Worm (Caenorhabditis elegans) whole organism, L3 larva: ENCODE results near the gene eif-3.G.

Experiments
- R02D3.7 ChIP-seq: fragments of 150-350 bp; optimal IDR thresholded peaks from 2 replicates; lab custom pipeline; 2014; ENCODE audit warnings: missing biosample characterization, missing genetic modification characterization
- ZK546.5 ChIP-seq: sonication (generic microtip); optimal IDR thresholded peaks from 2 replicates; lab custom pipeline; 2017; ENCODE audit warnings: missing biosample characterization, missing genetic modification characterization
- aly-2 ChIP-seq: fragments of 150-350 bp; optimal IDR thresholded peaks from 2 replicates; lab custom pipeline; 2014; ENCODE audit warnings: missing biosample characterization, missing genetic modification characterization
- ama-1 ChIP-seq: fragments of 150-350 bp; optimal IDR thresholded peaks from 2 replicates; lab custom pipeline; 2018
- ceh-16 ChIP-seq: sonication (generic microtip); optimal IDR thresholded peaks from 2 replicates; lab custom pipeline; 2017; ENCODE audit warnings: missing biosample characterization, missing genetic modification characterization
- ceh-28 ChIP-seq: fragments of 150-350 bp; optimal IDR thresholded peaks from 2 replicates; lab custom pipeline; 2014; ENCODE audit warnings: missing biosample characterization, missing genetic modification reagents, missing genetic modification characterization
- ceh-82 ChIP-seq: fragments of 150-350 bp; optimal IDR thresholded peaks from 2 replicates; lab custom pipeline; 2014; ENCODE audit warnings: missing biosample characterization, missing genetic modification characterization
- ceh-9 ChIP-seq: sonication (generic microtip); optimal IDR thresholded peaks from 2 replicates; lab custom pipeline; 2018; ENCODE audit warnings: missing biosample characterization, missing genetic modification characterization
- egl-27 ChIP-seq: sonication (generic microtip); optimal IDR thresholded peaks from 4 replicates; lab custom pipeline; 2017; ENCODE audit warnings: missing biosample characterization, missing genetic modification reagents, missing genetic modification characterization
- egl-5 ChIP-seq: fragments of 150-350 bp; optimal IDR thresholded peaks from 2 replicates; lab custom pipeline; 2017; ENCODE audit warnings: missing biosample characterization, missing genetic modification reagents, missing genetic modification characterization, inconsistent platforms
- elt-1 ChIP-seq: fragments of 150-350 bp; optimal IDR thresholded peaks from 2 replicates; lab custom pipeline; 2014; ENCODE audit warnings: missing biosample characterization, missing genetic modification characterization
- elt-2 ChIP-seq: sonication (generic microtip); optimal IDR thresholded peaks from 2 replicates; lab custom pipeline; 2016; ENCODE audit warnings: missing genetic modification reagents, mild to moderate bottlenecking, missing genetic modification characterization, missing compliant biosample characterization
- elt-3 ChIP-seq, 3 experiments: fragments of 150-350 bp in 1 of 3; sonication (generic microtip) in 2 of 3; optimal IDR thresholded peaks; 2 replicates in 2 of 3; 4 replicates in 1 of 3; lab custom pipeline; 2014 to 2017; ENCODE audit warnings: missing biosample characterization in 3 of 3, missing genetic modification characterization in 3 of 3
- eor-1 ChIP-seq, 2 experiments: fragments of 150-350 bp; optimal IDR thresholded peaks; 2 replicates each; lab custom pipeline; 2014 to 2018; ENCODE audit warnings: missing biosample characterization in 2 of 2, missing genetic modification characterization in 2 of 2
- fkh-10 ChIP-seq: sonication (generic microtip); optimal IDR thresholded peaks from 2 replicates; lab custom pipeline; 2017; ENCODE audit warnings: missing biosample characterization, missing genetic modification reagents, missing genetic modification characterization
- fkh-2 ChIP-seq: fragments of 150-350 bp; optimal IDR thresholded peaks from 2 replicates; lab custom pipeline; 2014; ENCODE audit warnings: missing biosample characterization, missing genetic modification reagents, missing genetic modification characterization
- fos-1 ChIP-seq: fragments of 150-350 bp; optimal IDR thresholded peaks from 2 replicates; lab custom pipeline; 2014; ENCODE audit warnings: missing biosample characterization, missing genetic modification characterization
- hmg-11 ChIP-seq: sonication (generic microtip); optimal IDR thresholded peaks from 2 replicates; lab custom pipeline; 2016; ENCODE audit warnings: missing genetic modification characterization, missing compliant biosample characterization
- lin-15B ChIP-seq: fragments of 150-350 bp; optimal IDR thresholded peaks from 2 replicates; lab custom pipeline; 2014; ENCODE audit warnings: missing biosample characterization, missing genetic modification characterization
- lin-39 ChIP-seq: fragments of 150-350 bp; optimal IDR thresholded peaks from 2 replicates; lab custom pipeline; 2018; ENCODE audit warnings: missing biosample characterization, missing genetic modification reagents, missing genetic modification characterization
- mdl-1 ChIP-seq: fragments of 150-350 bp; optimal IDR thresholded peaks from 2 replicates; lab custom pipeline; 2014; ENCODE audit warnings: missing biosample characterization, missing genetic modification characterization
- mml-1 ChIP-seq: fragments of 150-350 bp; sonication (generic microtip); optimal IDR thresholded peaks from 3 replicates; lab custom pipeline; 2014; ENCODE audit warnings: missing biosample characterization, missing genetic modification characterization
- nfya-1 ChIP-seq: sonication (generic microtip); optimal IDR thresholded peaks from 2 replicates; lab custom pipeline; 2017; ENCODE audit warnings: missing genetic modification characterization, mild to moderate bottlenecking, missing compliant biosample characterization, antibody characterized with exemption, moderate library complexity; ENCODE audit not compliant: insufficient read depth
- nhr-11 ChIP-seq: fragments of 150-350 bp; optimal IDR thresholded peaks from 2 replicates; lab custom pipeline; 2014; ENCODE audit warnings: missing biosample characterization, missing genetic modification characterization
- nhr-12 ChIP-seq: fragments of 150-350 bp; optimal IDR thresholded peaks from 2 replicates; lab custom pipeline; 2014; ENCODE audit warnings: missing biosample characterization, missing genetic modification characterization
- nhr-23 ChIP-seq: fragments of 150-350 bp; optimal IDR thresholded peaks from 2 replicates; lab custom pipeline; 2014; ENCODE audit warnings: missing biosample characterization, missing genetic modification reagents, missing genetic modification characterization
- nhr-25 ChIP-seq: sonication (generic microtip); optimal IDR thresholded peaks from 2 replicates; lab custom pipeline; 2017; ENCODE audit warnings: missing biosample characterization, missing genetic modification characterization
- nhr-43 ChIP-seq: sonication (generic microtip); optimal IDR thresholded peaks from 2 replicates; lab custom pipeline; 2016; ENCODE audit warnings: mild to moderate bottlenecking, missing genetic modification characterization, missing compliant biosample characterization; ENCODE audit not compliant: poor library complexity, severe bottlenecking
- nhr-67 ChIP-seq: fragments of 150-350 bp; optimal IDR thresholded peaks from 2 replicates; lab custom pipeline; 2014; ENCODE audit warnings: missing biosample characterization, missing genetic modification characterization
- nhr-76 ChIP-seq: fragments of 150-350 bp; sonication (generic microtip); optimal IDR thresholded peaks from 5 replicates; lab custom pipeline; 2014; ENCODE audit warnings: missing biosample characterization, missing genetic modification characterization
- pha-4 ChIP-seq: fragments of 150-350 bp; optimal IDR thresholded peaks from 2 replicates; lab custom pipeline; 2014; ENCODE audit warnings: missing biosample characterization, missing genetic modification reagents, missing genetic modification characterization
- pqm-1 ChIP-seq: fragments of 150-350 bp; optimal IDR thresholded peaks from 2 replicates; lab custom pipeline; 2017; ENCODE audit warnings: missing biosample characterization, missing genetic modification characterization, inconsistent platforms
- sea-2 ChIP-seq: fragments of 150-350 bp; sonication (generic microtip); optimal IDR thresholded peaks from 4 replicates; lab custom pipeline; 2014; ENCODE audit warnings: missing biosample characterization, missing genetic modification reagents, missing genetic modification characterization
- skn-1 ChIP-seq: fragments of 150-350 bp; optimal IDR thresholded peaks from 2 replicates; lab custom pipeline; 2014; ENCODE audit warnings: missing biosample characterization, missing genetic modification characterization
- tbx-2 ChIP-seq: sonication (generic microtip); optimal IDR thresholded peaks from 2 replicates; lab custom pipeline; 2016; ENCODE audit warnings: mild to moderate bottlenecking, missing genetic modification characterization, missing compliant biosample characterization
- unc-39 ChIP-seq: sonication (generic microtip); optimal IDR thresholded peaks from 4 replicates; lab custom pipeline; 2017; ENCODE audit warnings: missing biosample characterization, missing genetic modification characterization
- unc-62 ChIP-seq: fragments of 150-350 bp; sonication (generic microtip); optimal IDR thresholded peaks from 4 replicates; lab custom pipeline; 2014; ENCODE audit warnings: missing biosample characterization, missing genetic modification reagents, missing genetic modification characterization
- ztf-11 ChIP-seq: fragments of 150-350 bp; optimal IDR thresholded peaks from 2 replicates; lab custom pipeline; 2014; ENCODE audit warnings: missing biosample characterization, missing genetic modification characterization
- ztf-4 ChIP-seq: fragments of 150-350 bp; optimal IDR thresholded peaks from 2 replicates; lab custom pipeline; 2014; ENCODE audit warnings: missing biosample characterization, missing genetic modification characterization

The eif-3.G gene

ce11 chrII:8428947-8429919 lies 13.3 kb upstream of the eif-3.G start:
- TF ChIP-seq nfya-1 (tag; lab: Kevin White, UChicago): peak; percentile 32
- peak; percentile 39 for TF ChIP-seq nhr-25 (tag; lab: Kevin White, UChicago)
- no peak for TF ChIP-seq nhr-43
- no peak for TF ChIP-seq ceh-9 (tag; lab: Kevin White, UChicago)
- TF ChIP-seq sea-2 (GFP tag; lab: Kevin White, UChicago): no peak
- TF ChIP-seq nhr-23 (tag; lab: Kevin White, UChicago): peak; percentile 53
- peak; percentile 38 for TF ChIP-seq pha-4
- no peak for TF ChIP-seq nhr-67

- TF ChIP-seq fkh-2 (no peak), nhr-25 (tag; lab: Kevin White, UChicago) (no peak), mdl-1 (tag; lab: Kevin White, UChicago) (no peak), aly-2 (tag; lab: Kevin White, UChicago) (no peak), unc-62 (no peak), egl-5 (no peak), nhr-11 (tag; lab: Kevin White, UChicago) (no peak), hmg-11 (tag; lab: Kevin White, UChicago) (no peak), R02D3.7 (tag; lab: Kevin White, UChicago) (no peak), nhr-43 (no peak), ceh-9 (tag; lab: Kevin White, UChicago) (no peak), lin-15B (no peak), nhr-12 (tag; lab: Kevin White, UChicago) (no peak), skn-1 (tag; lab: Kevin White, UChicago) (no peak), ztf-11 (tag; lab: Kevin White, UChicago) (no peak), ZK546.5 (tag; lab: Kevin White, UChicago) (no peak), mml-1 (tag; lab: Kevin White, UChicago) (no peak), lin-39 (no peak), pqm-1 (tag; lab: Kevin White, UChicago) (no peak)
Measured at ce11 chrII:8431954-8432353, 10.6 kb upstream of the eif-3.G start, which contains the start of gene acp-2. acp-2 (minus strand) TSS chrII:8432054.

DNA sequence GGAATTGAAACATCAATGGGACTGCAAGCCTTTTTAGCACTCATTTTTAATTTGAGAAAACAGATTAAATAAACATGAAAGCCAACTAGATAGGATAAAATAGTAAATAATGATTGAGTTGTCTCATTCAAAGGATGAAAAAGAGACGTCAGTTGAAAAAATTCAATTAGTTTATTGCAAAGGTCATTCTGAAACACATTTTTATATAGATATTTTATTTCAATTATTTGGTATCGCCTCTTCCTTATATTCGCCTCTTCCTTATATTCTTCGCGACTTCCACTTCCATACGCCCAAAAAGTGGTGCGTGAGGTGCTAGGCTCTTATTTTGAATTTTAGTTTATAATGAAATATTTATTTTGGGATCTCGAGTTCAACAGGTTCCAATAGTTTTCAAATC lies 7.6 kb upstream of the eif-3.G start, which contains the start of gene acp-4:
TSS of gene acp-4 (minus strand) at position 101 of the 400 bp plus-strand sequence.
- no peak for TF ChIP-seq nfya-1 (tag; lab: Kevin White, UChicago)
- TF ChIP-seq ama-1 (lab: Kevin White, UChicago): no peak
- TF ChIP-seq aly-2 (tag; lab: Kevin White, UChicago): no peak
- TF ChIP-seq egl-5: no peak
- no peak for TF ChIP-seq egl-27 (tag; lab: Kevin White, UChicago)
- TF ChIP-seq nhr-25 (tag; lab: Kevin White, UChicago): no peak
- TF ChIP-seq hmg-11 (tag; lab: Kevin White, UChicago): no peak
- TF ChIP-seq mml-1 (tag; lab: Kevin White, UChicago): no peak
- TF ChIP-seq pha-4: no peak
- TF ChIP-seq ceh-28 (tag; lab: Kevin White, UChicago): no peak
- TF ChIP-seq sea-2 (GFP tag; lab: Kevin White, UChicago): no peak
- TF ChIP-seq fkh-10 (GFP tag; lab: Kevin White, UChicago): no peak
- no peak for TF ChIP-seq ceh-82 (tag; lab: Kevin White, UChicago)
- TF ChIP-seq ceh-9 (tag; lab: Kevin White, UChicago): no peak
- TF ChIP-seq nhr-43: no peak
- TF ChIP-seq ztf-4 (tag; lab: Kevin White, UChicago): no peak
- no peak for TF ChIP-seq elt-3 (tag; optimal IDR thresholded peaks at IDR 0.05; lab: Kevin White, UChicago)

DNA sequence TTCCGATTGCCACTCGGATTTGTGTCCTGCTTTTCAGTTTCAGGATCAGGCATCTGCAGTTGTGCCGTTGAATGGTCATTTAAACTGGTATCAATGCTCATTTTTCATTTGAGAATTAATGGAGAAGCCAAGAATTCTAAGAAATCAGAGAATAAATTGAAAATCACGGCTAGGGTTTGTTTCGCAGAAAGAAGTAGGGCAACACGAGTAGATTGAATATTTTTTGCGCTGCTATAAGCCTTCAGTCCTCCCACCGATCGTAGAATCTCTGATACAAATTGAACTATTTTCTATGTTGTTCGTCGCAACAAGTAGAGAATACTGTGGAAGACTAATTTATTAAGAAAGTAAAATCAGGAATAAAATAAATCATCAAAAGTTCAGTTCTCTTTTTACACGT lies 5.5 kb upstream of the eif-3.G start, which contains the start of gene acp-3:
TSS of gene acp-3 (minus strand) at position 101 of the 400 bp plus-strand sequence.
- TF ChIP-seq fkh-2: no peak
- no peak for TF ChIP-seq nhr-67
- no peak for TF ChIP-seq ztf-11 (tag; lab: Kevin White, UChicago)
- TF ChIP-seq pha-4: no peak
- TF ChIP-seq ZK546.5 (tag; lab: Kevin White, UChicago): no peak
- no peak for TF ChIP-seq elt-1
- TF ChIP-seq fos-1 (tag; lab: Kevin White, UChicago): no peak
- no peak for TF ChIP-seq nfya-1 (tag; lab: Kevin White, UChicago)
- TF ChIP-seq nhr-76: no peak
- no peak for TF ChIP-seq mml-1 (tag; lab: Kevin White, UChicago)
- TF ChIP-seq skn-1 (tag; lab: Kevin White, UChicago): no peak
- no peak for TF ChIP-seq ztf-4 (tag; lab: Kevin White, UChicago)
- no peak for TF ChIP-seq tbx-2
- TF ChIP-seq mdl-1 (tag; lab: Kevin White, UChicago): no peak
- no peak for TF ChIP-seq ceh-16 (tag; lab: Kevin White, UChicago)
- no peak for TF ChIP-seq eor-1 (tag; optimal IDR thresholded peaks at IDR 0.05; lab: Kevin White, UChicago)
- no peak for TF ChIP-seq elt-3 (tag; optimal IDR thresholded peaks at IDR 0.05; lab: Kevin White, UChicago)
- TF ChIP-seq elt-2: no peak
- TF ChIP-seq unc-39 (tag; lab: Kevin White, UChicago): no peak
- no peak for TF ChIP-seq unc-62
